Worm (Caenorhabditis elegans) whole organism, L2 larva: ENCODE data around the gene col-117.
A peak's percentile ranks its signal among the peaks of the same experiment; 100 is the strongest.

Experiments used
- C34F6.9 ChIP-seq: fragments of 150-350 bp; optimal IDR thresholded peaks from 2 replicates; lab custom pipeline; 2014; ENCODE audit warnings: missing biosample characterization, missing genetic modification characterization
- F13H6.1 ChIP-seq: sonication (generic microtip); optimal IDR thresholded peaks from 2 replicates; lab custom pipeline; 2016; ENCODE audit warnings: missing genetic modification characterization, missing compliant biosample characterization
- Y55F3AM.14 ChIP-seq: fragments of 200-800 bp; sonication (Bioruptor generic); optimal IDR thresholded peaks from 2 replicates; lab custom pipeline; 2018; ENCODE audit warnings: mild to moderate bottlenecking, missing genetic modification characterization, missing compliant biosample characterization
- ZK546.5 ChIP-seq: sonication (generic microtip); optimal IDR thresholded peaks from 2 replicates; lab custom pipeline; 2017; ENCODE audit warnings: missing biosample characterization, missing genetic modification characterization
- alr-1 ChIP-seq: fragments of 150-350 bp; optimal IDR thresholded peaks from 2 replicates; lab custom pipeline; 2014; ENCODE audit warnings: missing biosample characterization, missing genetic modification characterization
- aly-2 ChIP-seq: fragments of 150-350 bp; optimal IDR thresholded peaks from 2 replicates; lab custom pipeline; 2014; ENCODE audit warnings: missing biosample characterization, missing genetic modification characterization
- ama-1 ChIP-seq: fragments of 150-350 bp; optimal IDR thresholded peaks from 2 replicates; lab custom pipeline; 2018; ENCODE audit warnings: inconsistent platforms
- blmp-1 ChIP-seq: sonication (generic microtip); optimal IDR thresholded peaks from 2 replicates; lab custom pipeline; 2017; ENCODE audit warnings: missing genetic modification characterization, mild to moderate bottlenecking, missing compliant biosample characterization, antibody characterized with exemption, moderate library complexity; ENCODE audit not compliant: insufficient read depth
- ceh-82 ChIP-seq: fragments of 150-350 bp; optimal IDR thresholded peaks from 2 replicates; lab custom pipeline; 2014; ENCODE audit warnings: missing biosample characterization, missing genetic modification characterization
- dmd-4 ChIP-seq: sonication (generic microtip); optimal IDR thresholded peaks from 2 replicates; lab custom pipeline; 2017; ENCODE audit warnings: missing biosample characterization, missing genetic modification characterization
- egl-27 ChIP-seq: sonication (generic microtip); optimal IDR thresholded peaks from 3 replicates; lab custom pipeline; 2017; ENCODE audit warnings: missing biosample characterization, missing genetic modification reagents, missing genetic modification characterization
- elt-3 ChIP-seq: sonication (generic microtip); optimal IDR thresholded peaks from 2 replicates; lab custom pipeline; 2017; ENCODE audit warnings: missing biosample characterization, missing genetic modification characterization
- fos-1 ChIP-seq: fragments of 150-350 bp; optimal IDR thresholded peaks from 2 replicates; lab custom pipeline; 2014; ENCODE audit warnings: missing biosample characterization, missing genetic modification characterization
- gmeb-1 ChIP-seq: fragments of 150-350 bp; optimal IDR thresholded peaks from 2 replicates; lab custom pipeline; 2014; ENCODE audit warnings: missing biosample characterization, missing genetic modification characterization
- lsy-2 ChIP-seq, 2 experiments: fragments of 150-350 bp in 1 of 2; sonication (generic microtip) in 1 of 2; optimal IDR thresholded peaks; 2 replicates each; lab custom pipeline; 2014 to 2017; ENCODE audit warnings: missing biosample characterization in 2 of 2, missing genetic modification characterization in 2 of 2
- mab-5 ChIP-seq: fragments of 150-350 bp; optimal IDR thresholded peaks from 2 replicates; lab custom pipeline; 2014; ENCODE audit warnings: missing biosample characterization, missing genetic modification characterization
- mbf-1 ChIP-seq: sonication (generic microtip); optimal IDR thresholded peaks from 2 replicates; lab custom pipeline; 2017; ENCODE audit warnings: missing biosample characterization, missing genetic modification characterization
- mdl-1 ChIP-seq, 2 experiments: fragments of 150-350 bp in 1 of 2; sonication (generic microtip) in 1 of 2; optimal IDR thresholded peaks; 2 replicates each; lab custom pipeline; 2017; ENCODE audit warnings: missing biosample characterization in 2 of 2, missing genetic modification characterization in 2 of 2
- nhr-10 ChIP-seq: sonication (generic microtip); optimal IDR thresholded peaks from 2 replicates; lab custom pipeline; 2017; ENCODE audit warnings: missing biosample characterization, missing genetic modification characterization
- nhr-11 ChIP-seq: fragments of 150-350 bp; optimal IDR thresholded peaks from 2 replicates; lab custom pipeline; 2014; ENCODE audit warnings: missing biosample characterization, missing genetic modification characterization
- nhr-12 ChIP-seq: fragments of 150-350 bp; optimal IDR thresholded peaks from 2 replicates; lab custom pipeline; 2014; ENCODE audit warnings: missing biosample characterization, missing genetic modification characterization
- nhr-129 ChIP-seq: fragments of 150-350 bp; optimal IDR thresholded peaks from 2 replicates; lab custom pipeline; 2014; ENCODE audit warnings: missing biosample characterization, missing genetic modification characterization
- nhr-21 ChIP-seq: fragments of 150-350 bp; optimal IDR thresholded peaks from 2 replicates; lab custom pipeline; 2014; ENCODE audit warnings: missing biosample characterization, missing genetic modification characterization
- nhr-23 ChIP-seq: fragments of 150-350 bp; optimal IDR thresholded peaks from 2 replicates; lab custom pipeline; 2014; ENCODE audit warnings: missing biosample characterization, missing genetic modification reagents, missing genetic modification characterization
- nhr-237 ChIP-seq: fragments of 150-350 bp; optimal IDR thresholded peaks from 2 replicates; lab custom pipeline; 2014; ENCODE audit warnings: missing biosample characterization, missing genetic modification characterization
- nhr-25 ChIP-seq: fragments of 150-350 bp; sonication (generic microtip); optimal IDR thresholded peaks from 3 replicates; lab custom pipeline; 2014; ENCODE audit warnings: missing biosample characterization, missing genetic modification characterization
- nhr-6 ChIP-seq: fragments of 150-350 bp; optimal IDR thresholded peaks from 2 replicates; lab custom pipeline; 2014; ENCODE audit warnings: missing biosample characterization, missing genetic modification characterization
- nhr-77 ChIP-seq: fragments of 150-350 bp; optimal IDR thresholded peaks from 2 replicates; lab custom pipeline; 2014; ENCODE audit warnings: missing biosample characterization, missing genetic modification characterization
- peb-1 ChIP-seq: fragments of 150-350 bp; optimal IDR thresholded peaks from 2 replicates; lab custom pipeline; 2014; ENCODE audit warnings: missing biosample characterization, missing genetic modification characterization
- skn-1 ChIP-seq: sonication (generic microtip); optimal IDR thresholded peaks from 2 replicates; lab custom pipeline; 2017; ENCODE audit warnings: missing biosample characterization, missing genetic modification characterization
- sma-3 ChIP-seq: sonication (generic microtip); optimal IDR thresholded peaks from 2 replicates; lab custom pipeline; 2016; ENCODE audit warnings: missing genetic modification reagents, missing genetic modification characterization, missing compliant biosample characterization
- snpc-4 ChIP-seq: fragments of 150-350 bp; optimal IDR thresholded peaks from 2 replicates; lab custom pipeline; 2014; ENCODE audit warnings: missing biosample characterization, missing genetic modification characterization
- unc-39 ChIP-seq: fragments of 150-350 bp; optimal IDR thresholded peaks from 2 replicates; lab custom pipeline; 2014; ENCODE audit warnings: missing biosample characterization, missing genetic modification characterization
- unc-55 ChIP-seq: fragments of 150-350 bp; sonication (generic microtip); optimal IDR thresholded peaks from 3 replicates; lab custom pipeline; 2014; ENCODE audit warnings: missing biosample characterization, missing genetic modification reagents, missing genetic modification characterization
- unc-62 ChIP-seq: fragments of 150-350 bp; optimal IDR thresholded peaks from 2 replicates; lab custom pipeline; 2014; ENCODE audit warnings: missing biosample characterization, missing genetic modification reagents, missing genetic modification characterization
- zag-1 ChIP-seq: fragments of 150-350 bp; optimal IDR thresholded peaks from 2 replicates; lab custom pipeline; 2014; ENCODE audit warnings: missing biosample characterization, missing genetic modification characterization
- ztf-1 ChIP-seq: fragments of 200-800 bp; sonication (Bioruptor generic); conservative IDR thresholded peaks from 2 replicates; pipeline ENCODE4 v1.3.6; 2022; ENCODE audit warnings: missing genetic modification characterization, missing compliant biosample characterization
- ztf-11 ChIP-seq: sonication (generic microtip); optimal IDR thresholded peaks from 2 replicates; lab custom pipeline; 2017; ENCODE audit warnings: missing biosample characterization, missing genetic modification characterization

col-117 gene

DNA sequence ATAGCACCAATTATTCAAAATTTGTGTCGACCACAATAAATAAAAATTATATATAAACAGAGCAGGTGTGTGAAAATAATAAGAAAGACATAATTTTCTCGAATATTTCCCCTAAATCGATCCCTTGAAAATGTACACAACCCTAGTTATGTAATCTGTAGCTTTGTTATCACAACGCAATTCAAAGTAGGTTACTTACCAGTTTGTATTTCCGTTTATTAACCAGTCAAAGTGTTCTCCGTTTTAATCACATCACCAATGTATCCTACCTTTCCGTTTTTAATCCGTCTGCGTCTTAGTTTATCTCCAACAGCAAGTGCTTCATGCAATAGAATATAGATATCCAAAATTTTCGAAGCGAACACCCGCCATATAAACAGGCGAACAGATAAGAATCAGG is 29.3 kb upstream of the col-117 start:
- TF ChIP-seq nhr-129 (tag; lab: Kevin White, UChicago), result no peak
- TF ChIP-seq unc-62 (GFP tag; lab: Kevin White, UChicago), result no peak
- TF ChIP-seq blmp-1 (tag; lab: Kevin White, UChicago), result no peak
- no peak for TF ChIP-seq elt-3 (tag; lab: Kevin White, UChicago)
- TF ChIP-seq nhr-12 (tag; lab: Kevin White, UChicago), result no peak
- no peak for TF ChIP-seq skn-1
- no peak for TF ChIP-seq C34F6.9 (tag; lab: Kevin White, UChicago)
- no peak for TF ChIP-seq egl-27 (tag; lab: Kevin White, UChicago)
- no peak for TF ChIP-seq peb-1 (tag; lab: Kevin White, UChicago)
- no peak for TF ChIP-seq mbf-1 (tag; lab: Kevin White, UChicago)
- no peak for TF ChIP-seq ztf-1
- TF ChIP-seq gmeb-1, result no peak
- TF ChIP-seq fos-1 (tag; lab: Kevin White, UChicago), result no peak
- TF ChIP-seq nhr-6 (tag; lab: Kevin White, UChicago), result no peak
- no peak for TF ChIP-seq nhr-237 (tag; lab: Kevin White, UChicago)
- TF ChIP-seq ztf-11, result no peak
- no peak for TF ChIP-seq nhr-11 (tag; lab: Kevin White, UChicago)
- TF ChIP-seq F13H6.1 (tag; lab: Kevin White, UChicago), result no peak
- TF ChIP-seq, all 48 proteins: peak for 0

DNA sequence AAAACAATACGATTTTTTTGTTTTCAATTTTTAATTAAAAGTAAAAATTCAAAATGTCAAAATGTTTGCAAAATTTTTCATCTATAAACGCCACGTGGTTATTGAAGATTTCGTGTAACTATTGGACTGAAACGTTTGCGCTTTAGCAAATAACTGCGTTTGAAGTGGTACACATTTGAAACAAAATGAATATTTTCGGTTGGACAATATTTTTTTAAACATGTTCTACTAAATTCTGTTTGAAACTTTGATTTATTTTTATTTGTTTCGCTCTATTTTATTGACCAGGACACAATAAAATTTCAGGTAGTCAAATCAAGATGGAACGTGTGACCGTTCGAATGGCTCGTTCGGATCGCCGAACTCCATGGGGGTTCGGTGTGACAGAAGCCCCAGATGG is 28.2 kb upstream of the col-117 start, which contains the start of gene alp-1:
alp-1 (plus strand) TSS at position 301 of the 400 bp plus-strand sequence.
- TF ChIP-seq snpc-4 (tag; lab: Kevin White, UChicago) (no peak), ztf-1 (no peak), fos-1 (tag; lab: Kevin White, UChicago) (no peak), nhr-129 (tag; lab: Kevin White, UChicago) (no peak), dmd-4 (tag; lab: Kevin White, UChicago) (no peak), gmeb-1 (no peak), peb-1 (tag; lab: Kevin White, UChicago) (no peak), nhr-21 (tag; lab: Kevin White, UChicago) (no peak), nhr-25 (no peak), mab-5 (tag; lab: Kevin White, UChicago) (no peak), nhr-237 (tag; lab: Kevin White, UChicago) (no peak), C34F6.9 (tag; lab: Kevin White, UChicago) (no peak), nhr-12 (tag; lab: Kevin White, UChicago) (no peak), nhr-11 (tag; lab: Kevin White, UChicago) (no peak), F13H6.1 (tag; lab: Kevin White, UChicago) (no peak), egl-27 (tag; lab: Kevin White, UChicago) (no peak), unc-39 (tag; lab: Kevin White, UChicago) (no peak), unc-62 (GFP tag; lab: Kevin White, UChicago) (no peak)

DNA sequence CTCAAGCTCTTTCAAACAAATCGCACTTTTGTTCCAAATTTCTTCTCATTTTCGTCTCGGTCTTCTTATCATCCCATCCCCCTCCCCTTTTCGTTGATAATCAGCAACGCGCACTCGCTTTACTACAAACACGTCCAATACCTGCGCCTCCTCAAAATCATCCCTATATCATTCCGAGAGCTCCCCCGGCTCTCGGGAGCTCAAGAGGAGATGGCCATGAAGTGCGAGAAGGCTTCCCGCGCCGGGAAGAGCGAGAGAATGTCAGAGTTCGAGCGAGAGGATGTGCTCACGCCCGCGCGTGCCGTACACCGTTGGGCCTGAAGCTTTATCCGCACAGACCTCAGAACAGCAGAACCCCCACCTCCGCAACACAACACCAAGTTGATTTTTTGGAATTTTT is 26.8 kb upstream of the col-117 start:
- TF ChIP-seq F13H6.1 (tag; lab: Kevin White, UChicago), result peak; percentile 47
- no peak for TF ChIP-seq Y55F3AM.14 (GFP tag; lab: Kevin White, UChicago)

DNA sequence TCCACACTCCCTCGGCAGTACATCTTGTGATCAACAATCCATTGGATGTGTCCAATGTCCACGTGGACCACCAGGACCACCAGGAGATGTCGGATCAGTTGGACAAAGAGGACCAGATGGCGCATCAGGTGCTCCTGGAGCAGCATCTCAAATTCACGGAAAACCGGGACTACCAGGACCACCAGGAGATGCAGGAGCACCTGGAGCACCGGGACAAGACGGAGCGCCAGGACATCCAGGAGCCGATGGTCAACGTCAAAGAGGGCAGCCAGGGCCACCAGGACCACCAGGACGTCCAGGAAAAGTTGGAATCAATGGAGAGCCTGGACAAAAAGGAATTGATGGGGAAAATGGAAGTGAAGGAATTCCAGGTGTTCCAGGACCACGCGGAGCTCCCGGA is 25.0 kb upstream of the col-117 start:
- TF ChIP-seq dmd-4 (tag; lab: Kevin White, UChicago) (no peak), lsy-2 (tag; optimal IDR thresholded peaks at IDR 0.05; lab: Kevin White, UChicago) (no peak), nhr-23 (tag; lab: Kevin White, UChicago) (no peak), gmeb-1 (no peak), sma-3 (GFP tag; lab: Kevin White, UChicago) (no peak), C34F6.9 (tag; lab: Kevin White, UChicago) (no peak)

DNA sequence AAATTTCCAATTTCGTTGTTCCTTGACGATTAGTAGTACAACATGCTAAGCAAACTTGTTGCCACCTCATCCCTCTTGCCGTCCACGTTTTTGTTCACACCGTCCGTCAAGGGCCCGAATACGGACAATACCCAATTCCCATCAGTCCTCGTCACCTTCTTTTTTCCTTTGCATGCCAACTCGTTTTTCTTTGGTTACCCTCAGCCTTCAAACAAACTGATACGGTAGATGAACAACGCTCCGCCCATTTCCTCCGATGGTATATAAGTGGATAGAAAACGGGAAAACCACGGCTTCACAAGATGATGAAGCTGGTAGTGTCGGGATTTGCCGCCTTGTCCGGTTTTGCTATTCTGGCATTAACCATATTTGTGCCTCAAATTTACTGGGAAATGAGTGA is 23.9 kb upstream of the col-117 start, which contains the start of gene col-118:
col-118 (plus strand) TSS at position 301 of the 400 bp plus-strand sequence.
- TF ChIP-seq nhr-10 (tag; lab: Kevin White, UChicago) (no peak), mdl-1 (tag; optimal IDR thresholded peaks at IDR 0.05; lab: Kevin White, UChicago) (no peak), aly-2 (tag; lab: Kevin White, UChicago) (no peak), ZK546.5 (tag; lab: Kevin White, UChicago) (no peak), nhr-77 (no peak), unc-55 (no peak), lsy-2 (tag; optimal IDR thresholded peaks at IDR 0.05; lab: Kevin White, UChicago) (no peak), alr-1 (tag; lab: Kevin White, UChicago) (no peak), snpc-4 (tag; lab: Kevin White, UChicago) (no peak), nhr-11 (tag; lab: Kevin White, UChicago) (no peak), ama-1 (lab: Kevin White, UChicago) (no peak), zag-1 (tag; lab: Kevin White, UChicago) (no peak), ceh-82 (tag; lab: Kevin White, UChicago) (no peak), ztf-11 (no peak), nhr-237 (tag; lab: Kevin White, UChicago) (no peak), F13H6.1 (tag; lab: Kevin White, UChicago) (no peak), nhr-12 (tag; lab: Kevin White, UChicago) (no peak), nhr-21 (tag; lab: Kevin White, UChicago) (no peak)
